Worm (Caenorhabditis elegans) whole organism, mixed stage, embryonic: Measurements from ENCODE around the gene cyp-13B1.
A peak's percentile ranks its signal among the peaks of the same experiment; 100 is the strongest.

Experiments
- M03D4.4 ChIP-seq: sonication (generic microtip); optimal IDR thresholded peaks from 2 replicates; lab custom pipeline; 2017; ENCODE audit warnings: mild to moderate bottlenecking, missing genetic modification characterization, missing compliant biosample characterization
- bed-3 ChIP-seq: fragments of 200-800 bp; sonication (Bioruptor generic); optimal IDR thresholded peaks from 3 replicates; lab custom pipeline; 2018; ENCODE audit warnings: mild to moderate bottlenecking, missing genetic modification characterization, moderate library complexity, missing compliant biosample characterization
- blmp-1 ChIP-seq: fragments of 150-350 bp; optimal IDR thresholded peaks from 2 replicates; lab custom pipeline; 2014; ENCODE audit warnings: missing biosample characterization, missing genetic modification characterization
- ceh-39 ChIP-seq: fragments of 150-350 bp; optimal IDR thresholded peaks from 2 replicates; lab custom pipeline; 2014; ENCODE audit warnings: missing biosample characterization, missing genetic modification characterization
- ceh-43 ChIP-seq: fragments of 200-800 bp; sonication (Bioruptor generic); optimal IDR thresholded peaks from 2 replicates; lab custom pipeline; 2018; ENCODE audit warnings: mild to moderate bottlenecking, missing genetic modification characterization, moderate library complexity, missing compliant biosample characterization
- ceh-83 ChIP-seq: fragments of 200-800 bp; sonication (Bioruptor generic); optimal IDR thresholded peaks from 2 replicates; lab custom pipeline; 2018; ENCODE audit warnings: mild to moderate bottlenecking, missing genetic modification characterization, missing compliant biosample characterization
- ces-1 ChIP-seq: fragments of 150-350 bp; optimal IDR thresholded peaks from 2 replicates; lab custom pipeline; 2014; ENCODE audit warnings: missing biosample characterization, missing genetic modification reagents, missing genetic modification characterization
- cnd-1 ChIP-seq: fragments of 200-800 bp; sonication (Bioruptor generic); optimal IDR thresholded peaks from 2 replicates; lab custom pipeline; 2018; ENCODE audit warnings: mild to moderate bottlenecking, missing genetic modification characterization, missing compliant biosample characterization
- drap-1 ChIP-seq: fragments of 200-800 bp; sonication (Bioruptor generic); optimal IDR thresholded peaks from 3 replicates; lab custom pipeline; 2018; ENCODE audit warnings: mild to moderate bottlenecking, missing genetic modification characterization, missing compliant biosample characterization
- elt-1 ChIP-seq: sonication (generic microtip); optimal IDR thresholded peaks from 2 replicates; lab custom pipeline; 2017; ENCODE audit warnings: missing genetic modification characterization, mild to moderate bottlenecking, missing compliant biosample characterization, antibody characterized with exemption, moderate library complexity, borderline replicate concordance; ENCODE audit not compliant: insufficient read depth
- elt-3 ChIP-seq: fragments of 150-350 bp; optimal IDR thresholded peaks from 2 replicates; lab custom pipeline; 2014; ENCODE audit warnings: missing biosample characterization, missing genetic modification characterization
- flh-1 ChIP-seq: fragments of 200-800 bp; sonication (Bioruptor generic); optimal IDR thresholded peaks from 2 replicates; lab custom pipeline; 2018; ENCODE audit warnings: mild to moderate bottlenecking, missing genetic modification characterization, moderate library complexity, missing compliant biosample characterization
- ham-2 ChIP-seq: fragments of 200-800 bp; sonication (Bioruptor generic); optimal IDR thresholded peaks from 2 replicates; lab custom pipeline; 2018; ENCODE audit warnings: mild to moderate bottlenecking, missing genetic modification characterization, missing compliant biosample characterization
- hlh-1 ChIP-seq: fragments of 150-350 bp; optimal IDR thresholded peaks from 2 replicates; lab custom pipeline; 2014; ENCODE audit warnings: missing biosample characterization, missing genetic modification reagents, missing genetic modification characterization
- lin-13 ChIP-seq: fragments of 150-350 bp; optimal IDR thresholded peaks from 2 replicates; lab custom pipeline; 2014; ENCODE audit warnings: missing biosample characterization, missing genetic modification characterization
- lin-32 ChIP-seq: fragments of 200-800 bp; sonication (Bioruptor generic); optimal IDR thresholded peaks from 2 replicates; lab custom pipeline; 2018; ENCODE audit warnings: mild to moderate bottlenecking, missing genetic modification characterization, missing compliant biosample characterization
- lsy-2 ChIP-seq: fragments of 150-350 bp; optimal IDR thresholded peaks from 2 replicates; lab custom pipeline; 2014; ENCODE audit warnings: missing biosample characterization, missing genetic modification characterization
- mab-5 ChIP-seq: fragments of 150-350 bp; optimal IDR thresholded peaks from 2 replicates; lab custom pipeline; 2014; ENCODE audit warnings: missing biosample characterization, missing genetic modification characterization
- mep-1 ChIP-seq: fragments of 150-350 bp; optimal IDR thresholded peaks from 2 replicates; lab custom pipeline; 2017; ENCODE audit warnings: missing biosample characterization, missing genetic modification reagents, missing genetic modification characterization, inconsistent platforms
- mls-2 ChIP-seq: sonication (generic microtip); optimal IDR thresholded peaks from 2 replicates; lab custom pipeline; 2016; ENCODE audit warnings: mild to moderate bottlenecking, missing genetic modification characterization, moderate library complexity, missing compliant biosample characterization
- nhr-12 ChIP-seq: fragments of 150-350 bp; optimal IDR thresholded peaks from 2 replicates; lab custom pipeline; 2014; ENCODE audit warnings: missing biosample characterization, missing genetic modification characterization
- nhr-2 ChIP-seq: fragments of 150-350 bp; optimal IDR thresholded peaks from 2 replicates; lab custom pipeline; 2014; ENCODE audit warnings: missing biosample characterization, missing genetic modification characterization
- nhr-237 ChIP-seq: fragments of 150-350 bp; optimal IDR thresholded peaks from 2 replicates; lab custom pipeline; 2014; ENCODE audit warnings: missing biosample characterization, missing genetic modification characterization
- nhr-28 ChIP-seq: fragments of 150-350 bp; optimal IDR thresholded peaks from 2 replicates; lab custom pipeline; 2014; ENCODE audit warnings: missing biosample characterization, missing genetic modification characterization
- nhr-76 ChIP-seq: sonication (generic microtip); optimal IDR thresholded peaks from 2 replicates; lab custom pipeline; 2017; ENCODE audit warnings: missing biosample characterization, missing genetic modification characterization
- pha-4 ChIP-seq: fragments of 150-350 bp; optimal IDR thresholded peaks from 2 replicates; lab custom pipeline; 2018; ENCODE audit warnings: missing biosample characterization, missing genetic modification reagents, missing genetic modification characterization
- sem-2 ChIP-seq: fragments of 200-800 bp; sonication (Bioruptor generic); optimal IDR thresholded peaks from 2 replicates; lab custom pipeline; 2018; ENCODE audit warnings: mild to moderate bottlenecking, missing genetic modification characterization, missing compliant biosample characterization
- snpc-4 ChIP-seq: fragments of 150-350 bp; optimal IDR thresholded peaks from 2 replicates; lab custom pipeline; 2014; ENCODE audit warnings: missing biosample characterization, missing genetic modification characterization
- sptf-1 ChIP-seq: sonication (generic microtip); optimal IDR thresholded peaks from 2 replicates; lab custom pipeline; 2017; ENCODE audit warnings: mild to moderate bottlenecking, missing genetic modification characterization, moderate library complexity, missing compliant biosample characterization
- tbx-8 ChIP-seq: fragments of 200-800 bp; sonication (Bioruptor generic); optimal IDR thresholded peaks from 2 replicates; lab custom pipeline; 2018; ENCODE audit warnings: mild to moderate bottlenecking, missing genetic modification characterization, moderate library complexity, missing compliant biosample characterization
- unc-120 ChIP-seq: sonication (generic microtip); optimal IDR thresholded peaks from 2 replicates; lab custom pipeline; 2017; ENCODE audit warnings: missing genetic modification characterization, missing compliant biosample characterization; ENCODE audit not compliant: poor library complexity, severe bottlenecking
- unc-39 ChIP-seq: fragments of 150-350 bp; optimal IDR thresholded peaks from 2 replicates; lab custom pipeline; 2014; ENCODE audit warnings: missing biosample characterization, missing genetic modification characterization
- unc-62 ChIP-seq: fragments of 150-350 bp; optimal IDR thresholded peaks from 2 replicates; lab custom pipeline; 2014; ENCODE audit warnings: missing biosample characterization, missing genetic modification reagents, missing genetic modification characterization
- zip-8 ChIP-seq: fragments of 150-350 bp; optimal IDR thresholded peaks from 2 replicates; lab custom pipeline; 2014; ENCODE audit warnings: missing biosample characterization, missing genetic modification characterization
- ztf-11 ChIP-seq: fragments of 150-350 bp; optimal IDR thresholded peaks from 2 replicates; lab custom pipeline; 2014; ENCODE audit warnings: missing biosample characterization, missing genetic modification characterization

Gene cyp-13B1

ce11 chrX:13409543-13409942, at the start of gene cyp-13B1, which contains the start of gene C29F7.1:
Gene cyp-13B1, minus strand, starts transcription at chrX:13409643.
Gene C29F7.1, plus strand, starts transcription at chrX:13409936.
- TF ChIP-seq ceh-83, result no peak

ce11 chrX:13456442-13456841, 47.0 kb upstream of the cyp-13B1 start, which contains the start of gene flr-1:
Gene flr-1, minus strand, starts transcription at chrX:13456542.
- TF ChIP-seq drap-1 (GFP tag; lab: Kevin White, UChicago) (no peak), snpc-4 (tag; lab: Kevin White, UChicago) (no peak), ztf-11 (tag; lab: Kevin White, UChicago) (no peak), M03D4.4 (no peak), lin-13 (tag; lab: Kevin White, UChicago) (no peak), nhr-28 (tag; lab: Kevin White, UChicago) (no peak), pha-4 (tag; lab: Kevin White, UChicago) (no peak), bed-3 (no peak), nhr-12 (no peak), tbx-8 (GFP tag; lab: Kevin White, UChicago) (no peak), sptf-1 (no peak), mls-2 (no peak), nhr-237 (tag; lab: Kevin White, UChicago) (no peak), unc-39 (tag; lab: Kevin White, UChicago) (no peak), ceh-83 (no peak), elt-1 (tag; lab: Kevin White, UChicago) (no peak), cnd-1 (tag; lab: Kevin White, UChicago) (no peak)
- TF ChIP-seq, all 35 proteins: peak for 0

ce11 chrX:13451578-13451977, 42.1 kb upstream of the cyp-13B1 start, which contains the start of gene F02D10.6:
Gene F02D10.6, minus strand, starts transcription at chrX:13451678.
- no peak for TF ChIP-seq ceh-83
- TF ChIP-seq unc-39 (tag; lab: Kevin White, UChicago), result no peak
- TF ChIP-seq mls-2, result no peak
- TF ChIP-seq M03D4.4, result no peak
- no peak for TF ChIP-seq mep-1 (tag; lab: Kevin White, UChicago)
- TF ChIP-seq flh-1 (GFP tag; lab: Kevin White, UChicago), result no peak
- TF ChIP-seq nhr-76 (tag; lab: Kevin White, UChicago), result no peak
- TF ChIP-seq snpc-4 (tag; lab: Kevin White, UChicago), result no peak
- TF ChIP-seq ceh-43, result no peak
- TF ChIP-seq zip-8 (tag; lab: Kevin White, UChicago), result no peak
- no peak for TF ChIP-seq mab-5
- no peak for TF ChIP-seq elt-1 (tag; lab: Kevin White, UChicago)
- no peak for TF ChIP-seq nhr-237 (tag; lab: Kevin White, UChicago)
- TF ChIP-seq ceh-39 (tag; lab: Kevin White, UChicago), result no peak
- no peak for TF ChIP-seq drap-1 (GFP tag; lab: Kevin White, UChicago)
- no peak for TF ChIP-seq unc-120
- TF ChIP-seq cnd-1 (tag; lab: Kevin White, UChicago), result no peak

- TF ChIP-seq tbx-8 (GFP tag; lab: Kevin White, UChicago) (peak; percentile 39), mep-1 (tag; lab: Kevin White, UChicago) (peak; percentile 6), bed-3 (peak; percentile 43), M03D4.4 (peak; percentile 65), cnd-1 (tag; lab: Kevin White, UChicago) (peak; percentile 31), flh-1 (GFP tag; lab: Kevin White, UChicago) (peak; percentile 21), unc-120 (peak; percentile 54), mls-2 (peak; percentile 87), ham-2 (GFP tag; lab: Kevin White, UChicago) (peak; percentile 69), lin-32 (peak; percentile 64), drap-1 (GFP tag; lab: Kevin White, UChicago) (peak; percentile 83), sptf-1 (peak; percentile 88), ceh-43 (peak; percentile 64), sem-2 (GFP tag; lab: Kevin White, UChicago) (peak; percentile 46), ceh-83 (peak; percentile 83), ces-1 (peak; percentile 27)
Observed at ce11 chrX:13448665-13449099, 39.2 kb upstream of the cyp-13B1 start.

- no peak for TF ChIP-seq nhr-2
- TF ChIP-seq ztf-11 (tag; lab: Kevin White, UChicago), result no peak
- TF ChIP-seq sem-2 (GFP tag; lab: Kevin White, UChicago), result no peak
- no peak for TF ChIP-seq unc-39 (tag; lab: Kevin White, UChicago)
- TF ChIP-seq nhr-12, result no peak
- TF ChIP-seq cnd-1 (tag; lab: Kevin White, UChicago), result no peak
- TF ChIP-seq blmp-1 (tag; lab: Kevin White, UChicago), result no peak
- no peak for TF ChIP-seq lin-13 (tag; lab: Kevin White, UChicago)
- TF ChIP-seq nhr-237 (tag; lab: Kevin White, UChicago), result no peak
- no peak for TF ChIP-seq bed-3
- no peak for TF ChIP-seq mab-5
- no peak for TF ChIP-seq unc-120
- TF ChIP-seq elt-3 (tag; lab: Kevin White, UChicago), result no peak
- TF ChIP-seq hlh-1 (tag; lab: Kevin White, UChicago), result no peak
- TF ChIP-seq zip-8 (tag; lab: Kevin White, UChicago), result no peak
- no peak for TF ChIP-seq lsy-2 (tag; lab: Kevin White, UChicago)
- TF ChIP-seq ham-2 (GFP tag; lab: Kevin White, UChicago), result no peak
- TF ChIP-seq elt-1 (tag; lab: Kevin White, UChicago), result no peak
- no peak for TF ChIP-seq unc-62 (GFP tag; lab: Kevin White, UChicago)
Observed at ce11 chrX:13446418-13446817, 37.0 kb upstream of the cyp-13B1 start, which contains the start of gene set-8. Gene set-8, plus strand, starts transcription at chrX:13446718.
